Worm (Caenorhabditis elegans) whole organism, young adult: Measurements from ENCODE around the gene F07A11.1.
A peak's percentile ranks its signal among the peaks of the same experiment; 100 is the strongest.

Source experiments
- C06A6.2 ChIP-seq: fragments of 200-800 bp; sonication (Bioruptor generic); conservative IDR thresholded peaks from 2 replicates; pipeline ENCODE4 v1.3.6; 2022; ENCODE audit warnings: missing genetic modification characterization, missing compliant biosample characterization
- D2030.7 ChIP-seq: fragments of 200-800 bp; sonication (Bioruptor generic); IDR thresholded peaks from 2 replicates; pipeline ENCODE4 v1.3.6; 2022; ENCODE audit warnings: missing genetic modification reagents, missing genetic modification characterization, missing compliant biosample characterization
- F10E7.11 ChIP-seq: sonication (generic microtip); optimal IDR thresholded peaks from 2 replicates; lab custom pipeline; 2017; ENCODE audit warnings: mild to moderate bottlenecking, missing genetic modification characterization, moderate library complexity, missing compliant biosample characterization
- F33H1.4 ChIP-seq: fragments of 200-800 bp; sonication (Bioruptor generic); IDR thresholded peaks from 2 replicates; pipeline ENCODE4 v1.3.6; 2022; ENCODE audit warnings: missing genetic modification reagents, missing genetic modification characterization, missing compliant biosample characterization
- F39B2.1 ChIP-seq: fragments of 200-800 bp; sonication (Bioruptor generic); IDR thresholded peaks from 2 replicates; pipeline ENCODE4 v1.3.6; 2022; ENCODE audit warnings: missing genetic modification reagents, missing genetic modification characterization, missing compliant biosample characterization
- F55B11.4 ChIP-seq: sonication (generic microtip); optimal IDR thresholded peaks from 2 replicates; lab custom pipeline; 2016; ENCODE audit warnings: missing compliant biosample characterization, missing genetic modification characterization, borderline replicate concordance; ENCODE audit not compliant: insufficient read depth
- F57A8.1 ChIP-seq: fragments of 200-800 bp; sonication (Bioruptor generic); optimal IDR thresholded peaks from 2 replicates; lab custom pipeline; 2018; ENCODE audit warnings: mild to moderate bottlenecking, missing genetic modification characterization, moderate library complexity, missing compliant biosample characterization
- F57C9.4 ChIP-seq: sonication (generic microtip); optimal IDR thresholded peaks from 2 replicates; lab custom pipeline; 2017; ENCODE audit warnings: mild to moderate bottlenecking, missing genetic modification characterization, missing compliant biosample characterization
- K11D2.4 ChIP-seq: fragments of 200-800 bp; sonication (Bioruptor generic); IDR thresholded peaks from 2 replicates; pipeline ENCODE4 v1.3.6; 2022; ENCODE audit warnings: missing genetic modification reagents, missing genetic modification characterization, missing compliant biosample characterization
- T26A5.8 ChIP-seq: sonication (generic microtip); optimal IDR thresholded peaks from 2 replicates; lab custom pipeline; 2016; ENCODE audit warnings: missing genetic modification characterization, missing compliant biosample characterization
- Y53G8AR.9 ChIP-seq: fragments of 200-800 bp; sonication (Bioruptor generic); conservative IDR thresholded peaks from 2 replicates; pipeline ENCODE4 v1.3.6; 2022; ENCODE audit warnings: missing genetic modification reagents, missing genetic modification characterization, missing compliant biosample characterization
- Y56A3A.18 ChIP-seq: fragments of 200-800 bp; sonication (Bioruptor generic); IDR thresholded peaks from 2 replicates; pipeline ENCODE4 v1.3.6; 2022; ENCODE audit warnings: missing genetic modification reagents, missing genetic modification characterization, missing compliant biosample characterization
- ZK185.1 ChIP-seq: sonication (generic microtip); optimal IDR thresholded peaks from 2 replicates; lab custom pipeline; 2016; ENCODE audit warnings: mild to moderate bottlenecking, missing genetic modification characterization, missing compliant biosample characterization; ENCODE audit not compliant: poor library complexity, severe bottlenecking
- akir-1 ChIP-seq: fragments of 200-800 bp; sonication (Bioruptor generic); optimal IDR thresholded peaks from 2 replicates; lab custom pipeline; 2018; ENCODE audit warnings: mild to moderate bottlenecking, missing genetic modification characterization, moderate library complexity, missing compliant biosample characterization
- ama-1 ChIP-seq, 3 experiments: fragments of 150-350 bp in 1 of 3; sonication (generic microtip) in 2 of 3; optimal IDR thresholded peaks; 2 replicates each; lab custom pipeline; 2014 to 2018; ENCODE audit warnings: missing biosample characterization in 2 of 3, missing genetic modification characterization in 2 of 3, missing genetic modification reagents in 2 of 3
- aptf-3 ChIP-seq: fragments of 200-800 bp; sonication (Bioruptor generic); IDR thresholded peaks from 2 replicates; pipeline ENCODE4 v1.3.6; 2022; ENCODE audit warnings: missing genetic modification characterization, missing compliant biosample characterization
- attf-3 ChIP-seq: fragments of 200-800 bp; sonication (Bioruptor generic); conservative IDR thresholded peaks from 2 replicates; pipeline ENCODE4 v1.3.6; 2022; ENCODE audit warnings: missing genetic modification reagents, missing genetic modification characterization, missing compliant biosample characterization
- attf-6 ChIP-seq: fragments of 200-800 bp; sonication (Bioruptor generic); IDR thresholded peaks from 2 replicates; pipeline ENCODE4 v1.3.6; 2022; ENCODE audit warnings: missing genetic modification reagents, missing genetic modification characterization, missing compliant biosample characterization
- bed-1 ChIP-seq: fragments of 200-800 bp; sonication (Bioruptor generic); IDR thresholded peaks from 2 replicates; pipeline ENCODE4 v1.3.6; 2022; ENCODE audit warnings: missing genetic modification reagents, missing genetic modification characterization, missing compliant biosample characterization
- ceh-100 ChIP-seq: fragments of 200-800 bp; sonication (Bioruptor generic); IDR thresholded peaks from 2 replicates; pipeline ENCODE4 v1.3.6; 2022; ENCODE audit warnings: missing genetic modification reagents, missing genetic modification characterization, missing compliant biosample characterization
- ceh-27 ChIP-seq: fragments of 200-800 bp; sonication (Bioruptor generic); optimal IDR thresholded peaks from 2 replicates; lab custom pipeline; 2018; ENCODE audit warnings: mild to moderate bottlenecking, missing genetic modification characterization, moderate library complexity, missing compliant biosample characterization
- chd-7 ChIP-seq: sonication (generic microtip); optimal IDR thresholded peaks from 2 replicates; lab custom pipeline; 2016; ENCODE audit warnings: mild to moderate bottlenecking, missing genetic modification characterization, moderate library complexity, missing compliant biosample characterization
- dpff-1 ChIP-seq: sonication (generic microtip); optimal IDR thresholded peaks from 2 replicates; lab custom pipeline; 2017; ENCODE audit warnings: mild to moderate bottlenecking, missing genetic modification characterization, missing compliant biosample characterization
- fkh-3 ChIP-seq: sonication (generic microtip); optimal IDR thresholded peaks from 2 replicates; lab custom pipeline; 2016; ENCODE audit warnings: mild to moderate bottlenecking, missing genetic modification characterization, missing compliant biosample characterization
- gei-17 ChIP-seq: fragments of 200-800 bp; sonication (Bioruptor generic); optimal IDR thresholded peaks from 2 replicates; lab custom pipeline; 2018; ENCODE audit warnings: mild to moderate bottlenecking, missing genetic modification characterization, missing compliant biosample characterization
- let-526 ChIP-seq: fragments of 200-800 bp; sonication (Bioruptor generic); IDR thresholded peaks from 2 replicates; pipeline ENCODE4 v1.3.6; 2022; ENCODE audit warnings: missing genetic modification reagents, missing genetic modification characterization, missing compliant biosample characterization
- lin-26 ChIP-seq: fragments of 200-800 bp; sonication (Bioruptor generic); IDR thresholded peaks from 2 replicates; pipeline ENCODE4 v1.3.6; 2022; ENCODE audit warnings: missing genetic modification reagents, missing genetic modification characterization, missing compliant biosample characterization
- lin-35 ChIP-seq, 3 experiments: fragments of 150-350 bp in 2 of 3; sonication (generic microtip) in 1 of 3; optimal IDR thresholded peaks; 2 replicates each; lab custom pipeline; 2014 to 2018; ENCODE audit warnings: missing biosample characterization in 3 of 3, missing genetic modification characterization in 3 of 3, missing genetic modification reagents in 3 of 3
- lin-54 ChIP-seq: fragments of 200-800 bp; sonication (Bioruptor generic); optimal IDR thresholded peaks from 2 replicates; lab custom pipeline; 2018; ENCODE audit warnings: mild to moderate bottlenecking, missing genetic modification characterization, missing compliant biosample characterization
- lir-1 ChIP-seq: fragments of 200-800 bp; sonication (Bioruptor generic); conservative IDR thresholded peaks from 2 replicates; pipeline ENCODE4 v1.3.6; 2022; ENCODE audit warnings: missing genetic modification reagents, missing genetic modification characterization, missing compliant biosample characterization
- madf-3 ChIP-seq: fragments of 200-800 bp; sonication (Bioruptor generic); IDR thresholded peaks from 2 replicates; pipeline ENCODE4 v1.3.6; 2022; ENCODE audit warnings: missing genetic modification reagents, missing genetic modification characterization, missing compliant biosample characterization
- mcd-1 ChIP-seq: fragments of 200-800 bp; sonication (Bioruptor generic); IDR thresholded peaks from 2 replicates; pipeline ENCODE4 v1.3.6; 2022; ENCODE audit warnings: missing genetic modification reagents, missing genetic modification characterization, missing compliant biosample characterization
- mes-4 ChIP-seq: sonication (generic microtip); optimal IDR thresholded peaks from 2 replicates; lab custom pipeline; 2016; ENCODE audit warnings: missing genotype, missing genetic modification characterization, missing compliant biosample characterization
- nfyb-1 ChIP-seq: fragments of 200-800 bp; sonication (Bioruptor generic); IDR thresholded peaks from 2 replicates; pipeline ENCODE4 v1.3.6; 2022; ENCODE audit warnings: missing genetic modification reagents, missing genetic modification characterization, missing compliant biosample characterization
- pha-4 ChIP-seq: fragments of 150-350 bp; sonication (generic microtip); optimal IDR thresholded peaks from 2 replicates; lab custom pipeline; 2014; ENCODE audit warnings: missing biosample characterization, missing genetic modification reagents, missing genetic modification characterization
- snpc-1.3 ChIP-seq: sonication (generic microtip); optimal IDR thresholded peaks from 2 replicates; lab custom pipeline; 2017; ENCODE audit warnings: missing genetic modification characterization, mild to moderate bottlenecking, missing compliant biosample characterization, antibody characterized with exemption, moderate library complexity, missing genotype, missing genetic modification reagents; ENCODE audit not compliant: insufficient read depth
- snpc-3.4 ChIP-seq: sonication (generic microtip); optimal IDR thresholded peaks from 2 replicates; lab custom pipeline; 2017; ENCODE audit warnings: missing genetic modification characterization, mild to moderate bottlenecking, missing compliant biosample characterization, antibody characterized with exemption, moderate library complexity, missing genotype, missing genetic modification reagents
- sptf-2 ChIP-seq: fragments of 200-800 bp; sonication (Bioruptor generic); optimal IDR thresholded peaks from 2 replicates; lab custom pipeline; 2018; ENCODE audit warnings: mild to moderate bottlenecking, missing genetic modification characterization, missing compliant biosample characterization
- tbx-9 ChIP-seq: sonication (generic microtip); optimal IDR thresholded peaks from 2 replicates; lab custom pipeline; 2016; ENCODE audit warnings: borderline replicate concordance, missing genetic modification characterization, inconsistent platforms, missing compliant biosample characterization
- zim-3 ChIP-seq: sonication (generic microtip); optimal IDR thresholded peaks from 2 replicates; lab custom pipeline; 2017; ENCODE audit warnings: mild to moderate bottlenecking, missing genetic modification characterization, moderate library complexity, missing compliant biosample characterization
- ztf-25 ChIP-seq: fragments of 200-800 bp; sonication (Bioruptor generic); IDR thresholded peaks from 2 replicates; pipeline ENCODE4 v1.3.6; 2022; ENCODE audit warnings: missing genetic modification reagents, missing genetic modification characterization, missing compliant biosample characterization
- ztf-26 ChIP-seq: sonication (generic microtip); optimal IDR thresholded peaks from 2 replicates; lab custom pipeline; 2017; ENCODE audit warnings: missing genetic modification characterization, missing compliant biosample characterization
- ztf-28 ChIP-seq: fragments of 200-800 bp; sonication (Bioruptor generic); IDR thresholded peaks from 2 replicates; pipeline ENCODE4 v1.3.6; 2022; ENCODE audit warnings: missing genetic modification reagents, missing genetic modification characterization, missing compliant biosample characterization

F07A11.1 gene

DNA sequence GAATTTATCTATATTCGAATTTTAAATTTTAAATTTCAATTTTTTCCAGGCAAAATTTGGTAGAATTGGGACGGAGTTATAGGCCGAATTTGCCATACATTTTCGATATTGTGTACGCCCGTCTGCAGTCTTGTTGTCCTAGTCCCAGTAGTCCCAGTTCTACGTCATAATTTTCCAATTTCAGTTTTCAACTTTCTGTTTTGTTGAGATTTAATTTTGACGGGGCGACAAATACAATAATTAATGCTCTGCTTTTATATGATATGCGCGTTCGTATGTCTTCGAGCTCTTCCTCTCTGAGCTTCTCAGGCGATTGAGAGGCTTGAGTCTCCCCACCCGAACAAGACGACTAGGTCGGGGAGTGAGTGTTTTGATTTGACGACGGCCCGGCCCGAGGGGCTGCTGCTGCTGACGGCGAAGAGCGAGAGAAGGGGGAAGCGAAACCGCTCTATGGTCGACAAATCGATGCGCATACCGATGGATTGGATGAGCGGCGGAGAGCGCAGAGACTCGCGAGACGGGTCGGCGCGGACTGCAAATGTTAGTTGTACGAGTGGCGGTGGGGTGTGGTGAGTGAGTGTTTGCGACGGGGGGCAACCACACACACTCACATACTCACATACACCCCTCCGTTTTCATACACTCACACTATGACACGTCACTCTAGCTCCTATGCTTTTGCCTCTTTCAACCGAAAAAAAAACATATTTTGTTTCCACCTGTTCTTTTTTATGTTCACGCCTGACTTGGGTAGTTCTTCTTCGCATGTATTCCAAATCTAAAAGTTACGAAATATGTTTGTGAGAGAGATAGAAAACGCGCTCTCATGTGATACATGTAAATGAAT is 43.0 kb upstream of the F07A11.1 start (continued):
- no peak for TF ChIP-seq ceh-100
- peak; percentile 4; the same call in 1 of the 2 replicates for TF ChIP-seq lir-1 (GFP tag; lab: Robert Waterston, UW)
- no peak for TF ChIP-seq D2030.7 (GFP tag; lab: Robert Waterston, UW)
- peak; percentile 65 for TF ChIP-seq let-526 (GFP tag; lab: Robert Waterston, UW)
- peak; percentile 59 for TF ChIP-seq chd-7
- TF ChIP-seq ceh-27 (GFP tag; lab: Kevin White, UChicago): peak; percentile 90
- no peak for TF ChIP-seq bed-1 (GFP tag; lab: Robert Waterston, UW)
- TF ChIP-seq gei-17: no peak
- TF ChIP-seq fkh-3 (tag; lab: Kevin White, UChicago): no peak
- TF ChIP-seq T26A5.8 (tag; lab: Kevin White, UChicago): no peak
- TF ChIP-seq Y53G8AR.9 (GFP tag; lab: Robert Waterston, UW): peak; percentile 57; the same call in 1 of the 2 replicates
- TF ChIP-seq tbx-9 (tag; lab: Kevin White, UChicago): no peak
- TF ChIP-seq F57A8.1 (GFP tag; lab: Kevin White, UChicago): no peak
- no peak for TF ChIP-seq sptf-2
- no peak for TF ChIP-seq snpc-3.4
- no peak for TF ChIP-seq dpff-1
- TF ChIP-seq attf-6 (GFP tag; lab: Robert Waterston, UW): no peak
- peak; percentile 72 for TF ChIP-seq ztf-26 (tag; lab: Kevin White, UChicago)
- peak; percentile 14 for TF ChIP-seq lin-54 (GFP tag; lab: Kevin White, UChicago)
- TF ChIP-seq attf-3 (GFP tag; lab: Robert Waterston, UW): peak; percentile 44; the same call in 1 of the 2 replicates
- no peak for TF ChIP-seq F39B2.1 (GFP tag; lab: Robert Waterston, UW)
- TF ChIP-seq snpc-1.3 (tag; lab: Kevin White, UChicago): no peak
- no peak for TF ChIP-seq F10E7.11 (tag; lab: Kevin White, UChicago)
- TF ChIP-seq madf-3: 0 out of 2 replicates have a peak, but pooled peaks have one; percentile 40
- peak; percentile 74 for TF ChIP-seq lin-26 (GFP tag; lab: Robert Waterston, UW)
- peak; percentile 83 for TF ChIP-seq ama-1 (optimal IDR thresholded peaks at IDR 0.05; lab: Kevin White, UChicago)
- peak in 1 of 2 experiments; percentile 24 for TF ChIP-seq ama-1 (GFP tag; optimal IDR thresholded peaks at IDR 0.05; lab: Kevin White, UChicago)
- TF ChIP-seq Y56A3A.18 (GFP tag; lab: Robert Waterston, UW): no peak
- TF ChIP-seq F33H1.4 (GFP tag; lab: Robert Waterston, UW): no peak
- peak; percentile 55 for TF ChIP-seq K11D2.4 (GFP tag; lab: Robert Waterston, UW)
- no peak for TF ChIP-seq F57C9.4 (tag; lab: Kevin White, UChicago)
- no peak for TF ChIP-seq pha-4 (tag; lab: Kevin White, UChicago)
- peak; percentile 28 for TF ChIP-seq zim-3 (tag; lab: Kevin White, UChicago)
- TF ChIP-seq mes-4: no peak

DNA sequence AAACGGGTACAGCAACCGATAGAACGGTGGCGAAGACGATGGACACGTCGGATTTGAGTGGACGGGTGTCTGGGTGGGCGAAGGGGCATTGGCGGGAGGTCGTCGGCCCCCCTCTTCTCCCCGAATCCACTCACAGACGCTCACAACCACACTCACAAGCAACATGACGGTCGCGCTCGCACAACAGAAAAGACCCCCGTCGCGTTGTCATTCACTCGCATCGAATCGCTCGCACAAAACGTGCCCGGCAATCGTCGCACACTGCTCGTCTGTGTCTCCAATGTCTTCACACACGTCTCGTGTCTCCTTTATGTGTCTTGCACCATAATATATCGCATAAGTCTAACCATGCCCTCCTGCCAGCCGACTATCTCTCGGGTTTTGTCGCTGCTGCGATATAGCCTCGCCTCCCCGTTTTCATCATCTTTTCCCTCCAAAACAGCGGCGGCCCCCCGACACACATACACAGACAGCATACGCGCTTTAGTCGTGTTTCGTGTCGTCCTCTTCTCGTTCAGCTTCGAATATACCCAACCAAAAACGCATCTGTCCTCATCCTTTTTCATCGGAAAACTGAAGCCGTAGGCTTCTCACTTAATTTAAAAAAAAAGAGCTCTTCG is 42.2 kb upstream of the F07A11.1 start:
- TF ChIP-seq attf-3 (GFP tag; lab: Robert Waterston, UW) (0 out of 2 replicates have a peak, but pooled peaks have one; percentile 41), F33H1.4 (GFP tag; lab: Robert Waterston, UW) (peak; percentile 12; the same call in 1 of the 2 replicates), F10E7.11 (tag; lab: Kevin White, UChicago) (no peak), C06A6.2 (GFP tag; lab: Robert Waterston, UW) (peak; percentile 76), snpc-3.4 (peak; percentile 7), mcd-1 (GFP tag; lab: Robert Waterston, UW) (peak; percentile 66), snpc-1.3 (tag; lab: Kevin White, UChicago) (no peak), ZK185.1 (tag; lab: Kevin White, UChicago) (peak; percentile 60), ztf-25 (GFP tag; lab: Robert Waterston, UW) (no peak), ztf-28 (GFP tag; lab: Robert Waterston, UW) (no peak), F55B11.4 (tag; lab: Kevin White, UChicago) (no peak), T26A5.8 (tag; lab: Kevin White, UChicago) (no peak), lin-35 (GFP tag; optimal IDR thresholded peaks at IDR 0.05; lab: Kevin White, UChicago) (peak in 1 of 3 experiments; percentile 50), ama-1 (optimal IDR thresholded peaks at IDR 0.05; lab: Kevin White, UChicago) (no peak), ama-1 (GFP tag; optimal IDR thresholded peaks at IDR 0.05; lab: Kevin White, UChicago) (no peak), aptf-3 (GFP tag; lab: Robert Waterston, UW) (no peak), zim-3 (tag; lab: Kevin White, UChicago) (no peak), akir-1 (GFP tag; lab: Kevin White, UChicago) (peak; percentile 5), nfyb-1 (GFP tag; lab: Robert Waterston, UW) (peak; percentile 88)
